Fruit fly (Drosophila melanogaster): ENCODE results near the gene mRpL45.

The mRpL45 gene

dm6 chr3R:22667284-22667958, 49.1 kb downstream of the mRpL45 start (continued):
- TF ChIP-seq stc (GFP tag; IDR thresholded peaks at IDR 0.05) (peak; percentile 86), CG2875 (GFP tag; optimal IDR thresholded peaks at IDR 0.05) (peak; percentile 65), ems (GFP tag; optimal IDR thresholded peaks at IDR 0.05) (peak; percentile 60), Aef1 (GFP tag; IDR thresholded peaks at IDR 0.05) (peak; percentile 58; the same call in 2 of the 3 replicates), CG14050 (GFP tag; IDR thresholded peaks at IDR 0.05) (peak; percentile 69), eyg (GFP tag; optimal IDR thresholded peaks at IDR 0.05) (peak; percentile 32), ase (GFP tag; IDR thresholded peaks at IDR 0.05) (peak; percentile 65; the same call in 1 of the 3 replicates), CG3163 (GFP tag; optimal IDR thresholded peaks at IDR 0.05) (peak; percentile 22), CG4820 (GFP tag; optimal IDR thresholded peaks at IDR 0.05) (peak; percentile 87), corto (GFP tag; optimal IDR thresholded peaks at IDR 0.05) (peak; percentile 27), cg (GFP tag; optimal IDR thresholded peaks at IDR 0.05) (no peak), Max (GFP tag; optimal IDR thresholded peaks at IDR 0.05) (peak; percentile 39), CG14014 (GFP tag; IDR thresholded peaks at IDR 0.05) (peak; percentile 50), Ravus (GFP tag; IDR thresholded peaks at IDR 0.05) (peak; percentile 24; the same call in 1 of the 2 replicates), dmrt11E (tag; optimal IDR thresholded peaks at IDR 0.05) (peak; percentile 87), mam (GFP tag; optimal IDR thresholded peaks at IDR 0.05) (peak; percentile 51), CG30431 (GFP tag; optimal IDR thresholded peaks at IDR 0.05) (peak; percentile 67), CG3281 (GFP tag; optimal IDR thresholded peaks at IDR 0.05) (peak; percentile 60), ab (GFP tag; optimal IDR thresholded peaks at IDR 0.05) (no peak), CG30020 (tag; optimal IDR thresholded peaks at IDR 0.05) (peak; percentile 50), CG10462 (GFP tag; optimal IDR thresholded peaks at IDR 0.05) (peak; percentile 62), org-1 (GFP tag; optimal IDR thresholded peaks at IDR 0.05) (peak; percentile 69), CG12155 (GFP tag; optimal IDR thresholded peaks at IDR 0.05) (peak; percentile 61), MTF-1 (GFP tag; optimal IDR thresholded peaks at IDR 0.05; ENCODE audit: borderline replicate concordance) (peak; percentile 34), sisA (GFP tag; IDR thresholded peaks at IDR 0.05) (peak; percentile 86), lilli (GFP tag; optimal IDR thresholded peaks at IDR 0.05) (peak; percentile 50), shn (GFP tag; optimal IDR thresholded peaks at IDR 0.05) (peak; percentile 65), Meics (GFP tag; optimal IDR thresholded peaks at IDR 0.05) (peak; percentile 67), Mes4 (GFP tag; optimal IDR thresholded peaks at IDR 0.05) (peak; percentile 75), CG6683 (GFP tag; optimal IDR thresholded peaks at IDR 0.05) (peak; percentile 50), CG17385 (GFP tag; optimal IDR thresholded peaks at IDR 0.05) (peak; percentile 77), Hey (tag; optimal IDR thresholded peaks at IDR 0.05) (no peak), CG18011 (GFP tag; optimal IDR thresholded peaks at IDR 0.05) (no peak), Usf (GFP tag; optimal IDR thresholded peaks at IDR 0.05) (peak; percentile 24), Stat92E (GFP tag; optimal IDR thresholded peaks at IDR 0.05) (peak in 1 of 3 experiments; percentile 54), CG18764 (GFP tag; optimal IDR thresholded peaks at IDR 0.05) (peak; percentile 72), repo (GFP tag; optimal IDR thresholded peaks at IDR 0.05) (peak; percentile 2), odd (GFP tag; optimal IDR thresholded peaks at IDR 0.05) (peak; percentile 44), Xrp1 (GFP tag; IDR thresholded peaks at IDR 0.05) (peak; percentile 85), fd102C (GFP tag; optimal IDR thresholded peaks at IDR 0.05) (no peak), PHDP (tag; optimal IDR thresholded peaks at IDR 0.05) (peak; percentile 73), CG12071 (GFP tag; optimal IDR thresholded peaks at IDR 0.05) (peak; percentile 12), ERR (GFP tag; optimal IDR thresholded peaks at IDR 0.05) (no peak), Bteb2 (GFP tag; optimal IDR thresholded peaks at IDR 0.05) (peak; percentile 45), lov (optimal IDR thresholded peaks at IDR 0.05) (no peak), lov (GFP tag; IDR thresholded peaks at IDR 0.05) (no peak), gce (GFP tag; IDR thresholded peaks at IDR 0.05) (no peak), CG10565 (GFP tag; optimal IDR thresholded peaks at IDR 0.05) (peak; percentile 13), Dek (tag; optimal IDR thresholded peaks at IDR 0.05) (peak; percentile 39), HmgD (GFP tag; optimal IDR thresholded peaks at IDR 0.05) (no peak)
